Worm (Caenorhabditis elegans) whole organism, mixed stage, embryonic: Measurements from ENCODE around the gene F54B11.4.

ENCODE experiments used
- M03D4.4 ChIP-seq: sonication (generic microtip); optimal IDR thresholded peaks from 2 replicates; lab custom pipeline; 2017; ENCODE audit warnings: mild to moderate bottlenecking, missing genetic modification characterization, missing compliant biosample characterization
- bed-3 ChIP-seq: fragments of 200-800 bp; sonication (Bioruptor generic); optimal IDR thresholded peaks from 3 replicates; lab custom pipeline; 2018; ENCODE audit warnings: mild to moderate bottlenecking, missing genetic modification characterization, moderate library complexity, missing compliant biosample characterization
- blmp-1 ChIP-seq: fragments of 150-350 bp; optimal IDR thresholded peaks from 2 replicates; lab custom pipeline; 2014; ENCODE audit warnings: missing biosample characterization, missing genetic modification characterization
- ceh-39 ChIP-seq: fragments of 150-350 bp; optimal IDR thresholded peaks from 2 replicates; lab custom pipeline; 2014; ENCODE audit warnings: missing biosample characterization, missing genetic modification characterization
- ceh-43 ChIP-seq: fragments of 200-800 bp; sonication (Bioruptor generic); optimal IDR thresholded peaks from 2 replicates; lab custom pipeline; 2018; ENCODE audit warnings: mild to moderate bottlenecking, missing genetic modification characterization, moderate library complexity, missing compliant biosample characterization
- ceh-83 ChIP-seq: fragments of 200-800 bp; sonication (Bioruptor generic); optimal IDR thresholded peaks from 2 replicates; lab custom pipeline; 2018; ENCODE audit warnings: mild to moderate bottlenecking, missing genetic modification characterization, missing compliant biosample characterization
- ces-1 ChIP-seq: fragments of 150-350 bp; optimal IDR thresholded peaks from 2 replicates; lab custom pipeline; 2014; ENCODE audit warnings: missing biosample characterization, missing genetic modification reagents, missing genetic modification characterization
- drap-1 ChIP-seq: fragments of 200-800 bp; sonication (Bioruptor generic); optimal IDR thresholded peaks from 3 replicates; lab custom pipeline; 2018; ENCODE audit warnings: mild to moderate bottlenecking, missing genetic modification characterization, missing compliant biosample characterization
- elt-1 ChIP-seq: sonication (generic microtip); optimal IDR thresholded peaks from 2 replicates; lab custom pipeline; 2017; ENCODE audit warnings: missing genetic modification characterization, mild to moderate bottlenecking, missing compliant biosample characterization, antibody characterized with exemption, moderate library complexity, borderline replicate concordance; ENCODE audit not compliant: insufficient read depth
- elt-3 ChIP-seq: fragments of 150-350 bp; optimal IDR thresholded peaks from 2 replicates; lab custom pipeline; 2014; ENCODE audit warnings: missing biosample characterization, missing genetic modification characterization
- flh-1 ChIP-seq: fragments of 200-800 bp; sonication (Bioruptor generic); optimal IDR thresholded peaks from 2 replicates; lab custom pipeline; 2018; ENCODE audit warnings: mild to moderate bottlenecking, missing genetic modification characterization, moderate library complexity, missing compliant biosample characterization
- ham-2 ChIP-seq: fragments of 200-800 bp; sonication (Bioruptor generic); optimal IDR thresholded peaks from 2 replicates; lab custom pipeline; 2018; ENCODE audit warnings: mild to moderate bottlenecking, missing genetic modification characterization, missing compliant biosample characterization
- hlh-1 ChIP-seq: fragments of 150-350 bp; optimal IDR thresholded peaks from 2 replicates; lab custom pipeline; 2014; ENCODE audit warnings: missing biosample characterization, missing genetic modification reagents, missing genetic modification characterization
- lin-13 ChIP-seq: fragments of 150-350 bp; optimal IDR thresholded peaks from 2 replicates; lab custom pipeline; 2014; ENCODE audit warnings: missing biosample characterization, missing genetic modification characterization
- lsy-2 ChIP-seq: fragments of 150-350 bp; optimal IDR thresholded peaks from 2 replicates; lab custom pipeline; 2014; ENCODE audit warnings: missing biosample characterization, missing genetic modification characterization
- mab-5 ChIP-seq: fragments of 150-350 bp; optimal IDR thresholded peaks from 2 replicates; lab custom pipeline; 2014; ENCODE audit warnings: missing biosample characterization, missing genetic modification characterization
- nhr-2 ChIP-seq: fragments of 150-350 bp; optimal IDR thresholded peaks from 2 replicates; lab custom pipeline; 2014; ENCODE audit warnings: missing biosample characterization, missing genetic modification characterization
- nhr-237 ChIP-seq: fragments of 150-350 bp; optimal IDR thresholded peaks from 2 replicates; lab custom pipeline; 2014; ENCODE audit warnings: missing biosample characterization, missing genetic modification characterization
- nhr-28 ChIP-seq: fragments of 150-350 bp; optimal IDR thresholded peaks from 2 replicates; lab custom pipeline; 2014; ENCODE audit warnings: missing biosample characterization, missing genetic modification characterization
- nhr-76 ChIP-seq: sonication (generic microtip); optimal IDR thresholded peaks from 2 replicates; lab custom pipeline; 2017; ENCODE audit warnings: missing biosample characterization, missing genetic modification characterization
- pha-4 ChIP-seq: fragments of 150-350 bp; optimal IDR thresholded peaks from 2 replicates; lab custom pipeline; 2018; ENCODE audit warnings: missing biosample characterization, missing genetic modification reagents, missing genetic modification characterization
- sem-2 ChIP-seq: fragments of 200-800 bp; sonication (Bioruptor generic); optimal IDR thresholded peaks from 2 replicates; lab custom pipeline; 2018; ENCODE audit warnings: mild to moderate bottlenecking, missing genetic modification characterization, missing compliant biosample characterization
- snpc-4 ChIP-seq: fragments of 150-350 bp; optimal IDR thresholded peaks from 2 replicates; lab custom pipeline; 2014; ENCODE audit warnings: missing biosample characterization, missing genetic modification characterization
- sptf-1 ChIP-seq: sonication (generic microtip); optimal IDR thresholded peaks from 2 replicates; lab custom pipeline; 2017; ENCODE audit warnings: mild to moderate bottlenecking, missing genetic modification characterization, moderate library complexity, missing compliant biosample characterization
- tbx-8 ChIP-seq: fragments of 200-800 bp; sonication (Bioruptor generic); optimal IDR thresholded peaks from 2 replicates; lab custom pipeline; 2018; ENCODE audit warnings: mild to moderate bottlenecking, missing genetic modification characterization, moderate library complexity, missing compliant biosample characterization
- unc-120 ChIP-seq: sonication (generic microtip); optimal IDR thresholded peaks from 2 replicates; lab custom pipeline; 2017; ENCODE audit warnings: missing genetic modification characterization, missing compliant biosample characterization; ENCODE audit not compliant: poor library complexity, severe bottlenecking
- unc-39 ChIP-seq: fragments of 150-350 bp; optimal IDR thresholded peaks from 2 replicates; lab custom pipeline; 2014; ENCODE audit warnings: missing biosample characterization, missing genetic modification characterization
- unc-62 ChIP-seq: fragments of 150-350 bp; optimal IDR thresholded peaks from 2 replicates; lab custom pipeline; 2014; ENCODE audit warnings: missing biosample characterization, missing genetic modification reagents, missing genetic modification characterization
- zip-8 ChIP-seq: fragments of 150-350 bp; optimal IDR thresholded peaks from 2 replicates; lab custom pipeline; 2014; ENCODE audit warnings: missing biosample characterization, missing genetic modification characterization
- ztf-11 ChIP-seq: fragments of 150-350 bp; optimal IDR thresholded peaks from 2 replicates; lab custom pipeline; 2014; ENCODE audit warnings: missing biosample characterization, missing genetic modification characterization

Gene F54B11.4

ce11 chrX:13621628-13622027 is 29.2 kb downstream of the F54B11.4 start, which contains the start of gene Y12A6A.1:
Gene Y12A6A.1, minus strand, starts transcription at chrX:13621728.
- TF ChIP-seq unc-62 (GFP tag; lab: Kevin White, UChicago) (no peak), pha-4 (tag; lab: Kevin White, UChicago) (no peak), nhr-237 (no peak), elt-1 (tag; lab: Kevin White, UChicago) (no peak)

ce11 chrX:13631122-13631672 is 38.7 kb downstream of the F54B11.4 start, which contains the start of gene nlg-1:
Gene nlg-1, minus strand, starts transcription at chrX:13631172.
- TF ChIP-seq ces-1 (peak; percentile 77), zip-8 (tag; lab: Kevin White, UChicago) (no peak)

ce11 chrX:13632245-13632644 is 39.8 kb downstream of the F54B11.4 start:
- TF ChIP-seq sptf-1 (tag; lab: Kevin White, UChicago) = peak; percentile 17
- TF ChIP-seq ces-1 = peak; percentile 79
- TF ChIP-seq ceh-43 (GFP tag; lab: Kevin White, UChicago) = no peak
- no peak for TF ChIP-seq unc-39 (tag; lab: Kevin White, UChicago)

ce11 chrX:13633032-13633431 is 40.6 kb downstream of the F54B11.4 start:
- TF ChIP-seq lin-13 (tag; lab: Kevin White, UChicago) (no peak), ham-2 (no peak), ceh-83 (no peak), ztf-11 (no peak), unc-39 (tag; lab: Kevin White, UChicago) (no peak), lsy-2 (no peak), nhr-76 (tag; lab: Kevin White, UChicago) (no peak), blmp-1 (tag; lab: Kevin White, UChicago) (no peak), nhr-2 (tag; lab: Kevin White, UChicago) (no peak), sem-2 (GFP tag; lab: Kevin White, UChicago) (no peak), elt-1 (tag; lab: Kevin White, UChicago) (no peak), elt-3 (tag; lab: Kevin White, UChicago) (no peak), tbx-8 (no peak), bed-3 (GFP tag; lab: Kevin White, UChicago) (no peak), snpc-4 (tag; lab: Kevin White, UChicago) (no peak), drap-1 (GFP tag; lab: Kevin White, UChicago) (no peak), pha-4 (tag; lab: Kevin White, UChicago) (no peak), nhr-28 (no peak)

- TF ChIP-seq mab-5 (tag; lab: Kevin White, UChicago) (no peak), hlh-1 (tag; lab: Kevin White, UChicago) (no peak), ces-1 (peak; percentile 72), ceh-39 (tag; lab: Kevin White, UChicago) (no peak), zip-8 (tag; lab: Kevin White, UChicago) (peak; percentile 28), nhr-237 (no peak)
- TF ChIP-seq, all 35 proteins: peak for 2
Measured at ce11 chrX:13633876-13634479, 41.5 kb downstream of the F54B11.4 start.

- TF ChIP-seq zip-8 (tag; lab: Kevin White, UChicago) = no peak
- TF ChIP-seq hlh-1 (tag; lab: Kevin White, UChicago) = peak; percentile 7
- no peak for TF ChIP-seq ces-1
- peak; percentile 43 for TF ChIP-seq unc-120 (tag; lab: Kevin White, UChicago)
- no peak for TF ChIP-seq flh-1 (GFP tag; lab: Kevin White, UChicago)
- no peak for TF ChIP-seq nhr-2 (tag; lab: Kevin White, UChicago)
- peak; percentile 45 for TF ChIP-seq unc-62 (GFP tag; lab: Kevin White, UChicago)
- no peak for TF ChIP-seq M03D4.4 (tag; lab: Kevin White, UChicago)
Measured at ce11 chrX:13637526-13637925, 45.1 kb downstream of the F54B11.4 start.
